Fruit fly (Drosophila melanogaster) whole organism, wandering third instar larva: ENCODE data around the gene Cyp28d1.
A peak's percentile ranks its signal among the peaks of the same experiment; 100 is the strongest.

Experiments
- Abd-B ChIP-seq: fragments of >200 bp; optimal IDR thresholded peaks from 2 replicates; lab custom pipeline; 2017; ENCODE audit warnings: missing biosample characterization, missing genetic modification characterization
- CG32264 ChIP-seq: fragments of 200-800 bp; sonication (Bioruptor generic); optimal IDR thresholded peaks from 2 replicates; lab custom pipeline; 2016; ENCODE audit warnings: missing biosample characterization, missing genetic modification characterization
- CG9705 ChIP-seq: fragments of 200-800 bp; sonication (Bioruptor generic); optimal IDR thresholded peaks from 2 replicates; lab custom pipeline; 2018; ENCODE audit warnings: missing biosample characterization, mild to moderate bottlenecking, missing genetic modification characterization
- CrebA ChIP-seq: fragments of 200-800 bp; sonication (Bioruptor generic); optimal IDR thresholded peaks from 2 replicates; lab custom pipeline; 2016; ENCODE audit warnings: missing biosample characterization, mild to moderate bottlenecking, missing genetic modification characterization, borderline replicate concordance
- Dfd ChIP-seq: fragments of >200 bp; optimal IDR thresholded peaks from 2 replicates; lab custom pipeline; 2017; ENCODE audit warnings: missing biosample characterization, missing genetic modification characterization
- Dif ChIP-seq: fragments of 200-275, 200-300 bp; sonication (Bioruptor generic); optimal IDR thresholded peaks from 2 replicates; lab custom pipeline; 2018; ENCODE audit warnings: missing biosample characterization, missing genetic modification characterization; ENCODE audit not compliant: partially characterized antibody
- GATAd ChIP-seq: sonication (Bioruptor generic); optimal IDR thresholded peaks from 2 replicates; lab custom pipeline; 2016; ENCODE audit warnings: missing biosample characterization, missing genetic modification characterization
- HLH106 ChIP-seq: fragments of 200-800 bp; optimal IDR thresholded peaks from 3 replicates; lab custom pipeline; 2019; ENCODE audit warnings: missing biosample characterization, mild to moderate bottlenecking, missing genetic modification characterization, moderate library complexity
- Hnf4 ChIP-seq: fragments of 200-800 bp; sonication (Bioruptor generic); optimal IDR thresholded peaks from 2 replicates; lab custom pipeline; 2016; ENCODE audit warnings: missing biosample characterization, mild to moderate bottlenecking, missing genetic modification characterization
- Hr78 ChIP-seq: fragments of >200 bp; optimal IDR thresholded peaks from 2 replicates; lab custom pipeline; 2017; ENCODE audit warnings: missing biosample characterization, missing genetic modification characterization
- Hr83 ChIP-seq: fragments of 200-300 bp; sonication (Bioruptor generic); optimal IDR thresholded peaks from 2 replicates; lab custom pipeline; 2016; ENCODE audit warnings: missing biosample characterization, mild to moderate bottlenecking, missing genetic modification characterization, moderate library complexity; ENCODE audit not compliant: poor library complexity, severe bottlenecking
- Jra ChIP-seq: sonication (Bioruptor generic); optimal IDR thresholded peaks from 2 replicates; lab custom pipeline; 2016; ENCODE audit warnings: missing biosample characterization, missing genetic modification characterization
- Mio ChIP-seq: sonication (Bioruptor generic); optimal IDR thresholded peaks from 2 replicates; lab custom pipeline; 2016; ENCODE audit warnings: missing biosample characterization, missing genetic modification characterization
- Myc ChIP-seq: fragments of >200 bp; optimal IDR thresholded peaks from 2 replicates; lab custom pipeline; 2017
- N ChIP-seq: fragments of >200 bp; optimal IDR thresholded peaks from 2 replicates; lab custom pipeline; 2018; ENCODE audit warnings: missing biosample characterization, missing external identifiers, missing genetic modification characterization
- OdsH ChIP-seq: fragments of 200-800 bp; sonication (Bioruptor generic); optimal IDR thresholded peaks from 2 replicates; lab custom pipeline; 2016; ENCODE audit warnings: missing biosample characterization, mild to moderate bottlenecking, missing genetic modification characterization
- Rel ChIP-seq, 2 experiments: fragments of 200-800 bp; sonication (Bioruptor generic) in 1 of 2; optimal IDR thresholded peaks; 2 replicates in 1 of 2; 3 replicates in 1 of 2; lab custom pipeline; 2016 to 2019; ENCODE audit warnings: mild to moderate bottlenecking in 2 of 2, missing biosample characterization in 2 of 2, missing genetic modification characterization in 2 of 2, moderate library complexity in 1 of 2
- Sp1 ChIP-seq: fragments of 200-800 bp; sonication (Bioruptor generic); optimal IDR thresholded peaks from 3 replicates; lab custom pipeline; 2019; ENCODE audit warnings: missing biosample characterization, mild to moderate bottlenecking, missing genetic modification characterization, moderate library complexity
- Vsx2 ChIP-seq: fragments of 200-300, 225-300 bp; sonication (Bioruptor generic); optimal IDR thresholded peaks from 2 replicates; lab custom pipeline; 2018; ENCODE audit warnings: missing biosample characterization, missing genetic modification characterization; ENCODE audit not compliant: partially characterized antibody
- br ChIP-seq: fragments of 200-800 bp; sonication (Bioruptor generic); optimal IDR thresholded peaks from 2 replicates; lab custom pipeline; 2016; ENCODE audit warnings: missing biosample characterization, missing genetic modification characterization
- brk ChIP-seq: fragments of 200-800 bp; sonication (Bioruptor generic); optimal IDR thresholded peaks from 2 replicates; lab custom pipeline; 2016; ENCODE audit warnings: missing biosample characterization, mild to moderate bottlenecking, missing genetic modification characterization
- dl ChIP-seq, 2 experiments: fragments of 175-275, 200-275 bp in 1 of 2; fragments of 200-275 bp in 1 of 2; sonication (Bioruptor generic); optimal IDR thresholded peaks; lab custom pipeline; 2018; ENCODE audit warnings: mild to moderate bottlenecking in 2 of 2, missing biosample characterization in 2 of 2, missing genetic modification characterization in 2 of 2, moderate library complexity in 2 of 2; ENCODE audit not compliant: partially characterized antibody in 2 of 2, insufficient read depth in 1 of 2
- dmrt93B ChIP-seq: fragments of 200-800 bp; sonication (Bioruptor generic); optimal IDR thresholded peaks from 2 replicates; lab custom pipeline; 2018; ENCODE audit warnings: missing biosample characterization, mild to moderate bottlenecking, missing genetic modification characterization
- dsf ChIP-seq: sonication (Bioruptor generic); optimal IDR thresholded peaks from 2 replicates; lab custom pipeline; 2016; ENCODE audit warnings: missing biosample characterization, missing genetic modification characterization, borderline replicate concordance
- ey ChIP-seq: fragments of 200-800 bp; sonication (Bioruptor generic); optimal IDR thresholded peaks from 2 replicates; lab custom pipeline; 2016; ENCODE audit warnings: missing biosample characterization, missing genetic modification characterization
- foxo ChIP-seq, 2 experiments: fragments of 200-800 bp; sonication (Bioruptor generic); optimal IDR thresholded peaks; 2 replicates in 1 of 2; 3 replicates in 1 of 2; lab custom pipeline; 2016 to 2017; ENCODE audit warnings: missing biosample characterization in 2 of 2, missing genetic modification characterization in 2 of 2
- fru ChIP-seq: fragments of 200-800 bp; sonication (Bioruptor generic); optimal IDR thresholded peaks from 3 replicates; lab custom pipeline; 2016; ENCODE audit warnings: missing biosample characterization, mild to moderate bottlenecking, missing genetic modification characterization
- h ChIP-seq: fragments of 200-800 bp; sonication (Bioruptor generic); optimal IDR thresholded peaks from 3 replicates; lab custom pipeline; 2016; ENCODE audit warnings: missing biosample characterization, mild to moderate bottlenecking, missing genetic modification characterization
- jim ChIP-seq: fragments of 175-275, 200-325 bp; sonication (Bioruptor generic); optimal IDR thresholded peaks from 2 replicates; lab custom pipeline; 2016; ENCODE audit warnings: missing biosample characterization, mild to moderate bottlenecking, missing genetic modification characterization
- lola ChIP-seq: fragments of >200 bp; optimal IDR thresholded peaks from 2 replicates; lab custom pipeline; 2017; ENCODE audit warnings: missing biosample characterization, missing genetic modification characterization
- pan ChIP-seq: fragments of >200 bp; optimal IDR thresholded peaks from 2 replicates; lab custom pipeline; 2017
- psq ChIP-seq: fragments of 200-800 bp; sonication (Bioruptor generic); optimal IDR thresholded peaks from 3 replicates; lab custom pipeline; 2017; ENCODE audit warnings: missing biosample characterization, mild to moderate bottlenecking, missing genetic modification characterization, moderate library complexity
- rgr ChIP-seq: fragments of 200-800 bp; sonication (Bioruptor generic); optimal IDR thresholded peaks from 3 replicates; lab custom pipeline; 2016; ENCODE audit warnings: missing biosample characterization, mild to moderate bottlenecking, missing genetic modification characterization
- sage ChIP-seq: fragments of 200-800 bp; sonication (Bioruptor generic); optimal IDR thresholded peaks from 2 replicates; lab custom pipeline; 2016; ENCODE audit warnings: missing biosample characterization, mild to moderate bottlenecking, missing genetic modification characterization
- sv ChIP-seq: fragments of 200-800 bp; sonication (Bioruptor generic); optimal IDR thresholded peaks from 3 replicates; lab custom pipeline; 2016; ENCODE audit warnings: missing biosample characterization, missing genetic modification characterization
- tai ChIP-seq: sonication (Bioruptor generic); optimal IDR thresholded peaks from 2 replicates; lab custom pipeline; 2016; ENCODE audit warnings: missing biosample characterization, missing genetic modification characterization
- usp ChIP-seq: fragments of >200 bp; optimal IDR thresholded peaks from 2 replicates; lab custom pipeline; 2017; ENCODE audit warnings: missing biosample characterization, missing genetic modification characterization
- woc ChIP-seq: sonication (Bioruptor generic); optimal IDR thresholded peaks from 2 replicates; lab custom pipeline; 2016; ENCODE audit warnings: missing biosample characterization, mild to moderate bottlenecking, missing genetic modification characterization

Gene Cyp28d1

DNA sequence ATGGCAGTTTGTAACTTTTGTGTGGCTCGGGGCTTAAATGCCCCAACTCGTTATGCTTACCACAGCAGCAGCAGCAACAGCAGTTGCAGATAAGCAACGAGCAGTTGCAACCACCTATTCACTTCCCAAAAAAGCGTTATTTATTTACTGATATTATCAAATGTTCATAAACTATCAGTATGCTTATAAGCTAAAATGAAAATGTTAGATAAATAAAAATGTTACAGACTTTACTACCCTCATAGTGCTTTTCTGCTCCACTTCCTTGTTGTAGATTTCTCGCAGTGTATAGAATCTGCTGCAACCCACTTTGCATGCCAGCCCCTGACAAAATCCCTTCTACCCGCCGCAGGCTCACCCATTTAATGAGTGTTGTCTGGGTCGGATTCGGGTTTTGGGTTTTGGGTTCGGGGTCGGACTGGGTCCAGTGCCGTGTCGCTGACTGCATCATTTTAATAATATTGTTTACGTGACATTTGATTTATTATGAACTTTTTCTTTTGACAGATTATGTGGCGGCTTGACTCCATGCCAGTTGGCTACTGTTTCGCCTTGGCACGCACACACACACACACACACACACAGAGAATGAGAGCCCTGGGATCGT lies 43.9 kb downstream of the Cyp28d1 start:
- no peak for TF ChIP-seq lola (GFP tag; lab: Kevin White, UChicago)
- peak; percentile 93 for TF ChIP-seq CG32264
- no peak for TF ChIP-seq GATAd (GFP tag; lab: Kevin White, UChicago)
- TF ChIP-seq N (GFP tag; lab: Kevin White, UChicago): no peak
- TF ChIP-seq dmrt93B (GFP tag; lab: Kevin White, UChicago): peak; percentile 89
- TF ChIP-seq Dif: no peak
- TF ChIP-seq Sp1 (GFP tag; lab: Kevin White, UChicago): peak; percentile 96
- TF ChIP-seq OdsH (GFP tag; lab: Kevin White, UChicago): peak; percentile 96
- TF ChIP-seq ey (GFP tag; lab: Kevin White, UChicago): peak; percentile 96
- TF ChIP-seq Dfd: no peak
- no peak for TF ChIP-seq usp (GFP tag; lab: Kevin White, UChicago)
- TF ChIP-seq br (GFP tag; lab: Kevin White, UChicago): peak; percentile 96
- peak; percentile 7 for TF ChIP-seq Mio (GFP tag; lab: Kevin White, UChicago)
- no peak for TF ChIP-seq Vsx2 (GFP tag; lab: Kevin White, UChicago)
- TF ChIP-seq foxo (GFP tag; optimal IDR thresholded peaks at IDR 0.05; lab: Kevin White, UChicago): peak; percentile 74 to 97
- no peak for TF ChIP-seq Hr83 (GFP tag; lab: Kevin White, UChicago)
- TF ChIP-seq Myc (lab: Kevin White, UChicago): no peak
- peak; percentile 10 for TF ChIP-seq Rel (GFP tag; optimal IDR thresholded peaks at IDR 0.05; lab: Kevin White, UChicago)
- peak; percentile 60 for TF ChIP-seq Rel (tag; optimal IDR thresholded peaks at IDR 0.05; lab: Kevin White, UChicago)
- no peak for TF ChIP-seq Abd-B (GFP tag; lab: Kevin White, UChicago)
- TF ChIP-seq jim (GFP tag; lab: Kevin White, UChicago): no peak
- peak; percentile 95 for TF ChIP-seq HLH106
- peak; percentile 80 for TF ChIP-seq CrebA (GFP tag; lab: Kevin White, UChicago)
- TF ChIP-seq fru (GFP tag; lab: Kevin White, UChicago): peak; percentile 97
- TF ChIP-seq psq (GFP tag; lab: Kevin White, UChicago): peak; percentile 91
- TF ChIP-seq woc (GFP tag; lab: Kevin White, UChicago): peak; percentile 95
- TF ChIP-seq dsf (GFP tag; lab: Kevin White, UChicago): peak; percentile 76
- TF ChIP-seq h: peak; percentile 96
- no peak for TF ChIP-seq pan (lab: Kevin White, UChicago)
- peak; percentile 82 for TF ChIP-seq Jra (GFP tag; lab: Kevin White, UChicago)
- peak; percentile 95 for TF ChIP-seq rgr
- TF ChIP-seq tai: peak; percentile 87
- TF ChIP-seq sv (GFP tag; lab: Kevin White, UChicago): no peak
- TF ChIP-seq CG9705 (GFP tag; lab: Kevin White, UChicago): peak; percentile 72
- peak; percentile 92 for TF ChIP-seq sage (GFP tag; lab: Kevin White, UChicago)
- no peak for TF ChIP-seq dl (GFP tag; optimal IDR thresholded peaks at IDR 0.05; lab: Kevin White, UChicago; ENCODE audit: insufficient read depth in 1 of 2, partially characterized antibody in 2 of 2)
- peak; percentile 95 for TF ChIP-seq Hnf4 (GFP tag; lab: Kevin White, UChicago)
- no peak for TF ChIP-seq Hr78
- TF ChIP-seq brk (GFP tag; lab: Kevin White, UChicago): peak; percentile 92

DNA sequence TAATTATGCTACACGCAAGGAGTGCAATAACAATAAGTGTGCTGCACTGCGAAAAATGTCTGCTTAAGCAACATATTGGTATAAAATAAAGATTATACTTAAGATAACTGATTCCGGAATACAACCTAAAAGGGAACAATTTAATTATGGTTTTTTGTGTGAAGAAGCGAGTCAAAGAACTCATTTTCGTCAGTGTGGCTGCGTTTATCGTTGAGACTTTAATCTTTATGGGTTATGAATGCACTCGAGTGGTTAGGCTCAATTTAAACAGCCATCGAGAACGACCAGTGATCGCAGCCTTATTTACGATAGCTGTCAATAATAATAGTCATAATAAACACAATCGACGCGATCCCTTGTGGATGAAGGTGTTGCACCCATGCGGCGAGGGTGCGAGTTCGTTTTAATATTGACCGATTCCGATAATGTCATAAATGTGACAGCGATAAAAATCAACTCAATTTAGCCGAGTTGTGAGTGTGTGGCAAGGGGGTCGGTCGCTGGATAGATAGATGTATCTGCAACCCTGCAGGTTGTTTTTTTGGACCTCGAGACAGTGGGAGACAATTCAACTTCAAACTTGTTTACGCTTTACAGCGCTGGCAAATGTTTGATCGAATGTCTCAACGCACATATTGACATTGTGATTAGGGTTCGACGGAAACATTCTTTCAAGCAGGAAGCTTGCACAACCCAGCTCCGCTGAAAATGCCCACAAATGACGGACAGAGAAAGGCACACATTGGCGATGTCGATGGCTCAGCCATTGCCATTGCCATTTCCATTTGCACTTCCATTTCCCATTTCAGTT lies 46.0 kb downstream of the Cyp28d1 start:
- TF ChIP-seq Sp1 (GFP tag; lab: Kevin White, UChicago): peak; percentile 69
- peak; percentile 25 for TF ChIP-seq Jra (GFP tag; lab: Kevin White, UChicago)
- no peak for TF ChIP-seq Mio (GFP tag; lab: Kevin White, UChicago)
- TF ChIP-seq sv (GFP tag; lab: Kevin White, UChicago): no peak
- peak; percentile 86 for TF ChIP-seq fru (GFP tag; lab: Kevin White, UChicago)
- peak; percentile 77 for TF ChIP-seq HLH106
- no peak for TF ChIP-seq Myc (lab: Kevin White, UChicago)
- peak; percentile 95 for TF ChIP-seq h
- peak; percentile 75 for TF ChIP-seq OdsH (GFP tag; lab: Kevin White, UChicago)
- peak; percentile 76 for TF ChIP-seq br (GFP tag; lab: Kevin White, UChicago)
- TF ChIP-seq dmrt93B (GFP tag; lab: Kevin White, UChicago): peak; percentile 34
- peak; percentile 60 for TF ChIP-seq sage (GFP tag; lab: Kevin White, UChicago)
- peak; percentile 19 for TF ChIP-seq CG9705 (GFP tag; lab: Kevin White, UChicago)
- peak; percentile 40 for TF ChIP-seq dsf (GFP tag; lab: Kevin White, UChicago)
- no peak for TF ChIP-seq Hr78
- TF ChIP-seq usp (GFP tag; lab: Kevin White, UChicago): no peak
- peak; percentile 69 for TF ChIP-seq woc (GFP tag; lab: Kevin White, UChicago)
- peak; percentile 50 for TF ChIP-seq Rel (GFP tag; optimal IDR thresholded peaks at IDR 0.05; lab: Kevin White, UChicago)
- peak; percentile 60 for TF ChIP-seq Rel (tag; optimal IDR thresholded peaks at IDR 0.05; lab: Kevin White, UChicago)
- no peak for TF ChIP-seq Dfd
- no peak for TF ChIP-seq Abd-B (GFP tag; lab: Kevin White, UChicago)
- peak; percentile 35 for TF ChIP-seq jim (GFP tag; lab: Kevin White, UChicago)
- no peak for TF ChIP-seq CG32264
- peak; percentile 78 for TF ChIP-seq Hnf4 (GFP tag; lab: Kevin White, UChicago)
- peak; percentile 80 for TF ChIP-seq CrebA (GFP tag; lab: Kevin White, UChicago)
- TF ChIP-seq Vsx2 (GFP tag; lab: Kevin White, UChicago): no peak
- peak; percentile 3 for TF ChIP-seq GATAd (GFP tag; lab: Kevin White, UChicago)
- TF ChIP-seq dl (GFP tag; optimal IDR thresholded peaks at IDR 0.05; lab: Kevin White, UChicago; ENCODE audit: insufficient read depth in 1 of 2, partially characterized antibody in 2 of 2): no peak
- peak; percentile 68 for TF ChIP-seq psq (GFP tag; lab: Kevin White, UChicago)
- TF ChIP-seq N (GFP tag; lab: Kevin White, UChicago): no peak
- TF ChIP-seq Dif: no peak
- peak; percentile 92 for TF ChIP-seq Hr83 (GFP tag; lab: Kevin White, UChicago)
- peak; percentile 24 to 85 for TF ChIP-seq foxo (GFP tag; optimal IDR thresholded peaks at IDR 0.05; lab: Kevin White, UChicago)
- TF ChIP-seq ey (GFP tag; lab: Kevin White, UChicago): peak; percentile 86
- TF ChIP-seq lola (GFP tag; lab: Kevin White, UChicago): no peak
- TF ChIP-seq tai: peak; percentile 78
